Worm (Caenorhabditis elegans) whole organism, L2 larva: Measurements from ENCODE around the gene F28A12.10.

Experiments used
- blmp-1 ChIP-seq: sonication (generic microtip); optimal IDR thresholded peaks from 2 replicates; lab custom pipeline; 2017; ENCODE audit warnings: missing genetic modification characterization, mild to moderate bottlenecking, missing compliant biosample characterization, antibody characterized with exemption, moderate library complexity; ENCODE audit not compliant: insufficient read depth
- elt-1 ChIP-seq: fragments of 150-350 bp; optimal IDR thresholded peaks from 2 replicates; lab custom pipeline; 2014; ENCODE audit warnings: missing biosample characterization, missing genetic modification characterization

DNA sequence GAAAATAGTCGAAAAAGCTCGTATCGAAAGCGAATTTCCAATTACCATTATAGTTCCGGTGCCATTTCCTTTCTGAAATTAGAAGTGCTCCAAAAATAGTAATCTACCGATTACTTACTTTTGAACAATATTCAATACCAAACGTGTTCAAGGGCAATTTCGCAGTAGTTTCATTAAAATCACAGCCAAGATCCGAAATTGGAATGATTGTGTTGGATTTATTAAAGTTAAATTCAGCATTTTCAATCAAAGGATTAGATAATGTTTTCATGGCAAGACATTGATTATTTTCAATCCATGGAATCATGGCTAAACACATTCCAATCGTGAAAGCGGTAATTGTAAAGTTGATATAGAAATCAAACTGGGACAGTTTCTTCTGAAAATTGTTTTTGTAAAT lies 4.8 kb downstream of the F28A12.10 start:
- TF ChIP-seq blmp-1 (tag; lab: Kevin White, UChicago) (no peak), elt-1 (no peak)
